Worm (Caenorhabditis elegans) whole organism, L2 larva: ENCODE results near the gene C03C10.7.

Source experiments
- C34F6.9 ChIP-seq: fragments of 150-350 bp; optimal IDR thresholded peaks from 2 replicates; lab custom pipeline; 2014; ENCODE audit warnings: missing biosample characterization, missing genetic modification characterization
- F13H6.1 ChIP-seq: sonication (generic microtip); optimal IDR thresholded peaks from 2 replicates; lab custom pipeline; 2016; ENCODE audit warnings: missing genetic modification characterization, missing compliant biosample characterization
- R02D3.7 ChIP-seq: fragments of 150-350 bp; optimal IDR thresholded peaks from 2 replicates; lab custom pipeline; 2014; ENCODE audit warnings: missing biosample characterization, missing genetic modification characterization
- Y55F3AM.14 ChIP-seq: fragments of 200-800 bp; sonication (Bioruptor generic); optimal IDR thresholded peaks from 2 replicates; lab custom pipeline; 2018; ENCODE audit warnings: mild to moderate bottlenecking, missing genetic modification characterization, missing compliant biosample characterization
- ZK546.5 ChIP-seq: sonication (generic microtip); optimal IDR thresholded peaks from 2 replicates; lab custom pipeline; 2017; ENCODE audit warnings: missing biosample characterization, missing genetic modification characterization
- blmp-1 ChIP-seq: sonication (generic microtip); optimal IDR thresholded peaks from 2 replicates; lab custom pipeline; 2017; ENCODE audit warnings: missing genetic modification characterization, mild to moderate bottlenecking, missing compliant biosample characterization, antibody characterized with exemption, moderate library complexity; ENCODE audit not compliant: insufficient read depth
- ceh-16 ChIP-seq: fragments of 150-350 bp; optimal IDR thresholded peaks from 2 replicates; lab custom pipeline; 2014; ENCODE audit warnings: missing biosample characterization, missing genetic modification characterization
- crh-2 ChIP-seq: sonication (generic microtip); optimal IDR thresholded peaks from 2 replicates; lab custom pipeline; 2017; ENCODE audit warnings: missing biosample characterization, missing genetic modification characterization
- dmd-4 ChIP-seq: sonication (generic microtip); optimal IDR thresholded peaks from 2 replicates; lab custom pipeline; 2017; ENCODE audit warnings: missing biosample characterization, missing genetic modification characterization
- elt-1 ChIP-seq: fragments of 150-350 bp; optimal IDR thresholded peaks from 2 replicates; lab custom pipeline; 2014; ENCODE audit warnings: missing biosample characterization, missing genetic modification characterization
- elt-3 ChIP-seq: sonication (generic microtip); optimal IDR thresholded peaks from 2 replicates; lab custom pipeline; 2017; ENCODE audit warnings: missing biosample characterization, missing genetic modification characterization
- fos-1 ChIP-seq: fragments of 150-350 bp; optimal IDR thresholded peaks from 2 replicates; lab custom pipeline; 2014; ENCODE audit warnings: missing biosample characterization, missing genetic modification characterization
- lin-11 ChIP-seq: fragments of 150-350 bp; sonication (generic microtip); optimal IDR thresholded peaks from 2 replicates; lab custom pipeline; 2014; ENCODE audit warnings: missing biosample characterization, missing genetic modification characterization, inconsistent platforms, mixed read lengths
- lin-13 ChIP-seq: fragments of 150-350 bp; optimal IDR thresholded peaks from 2 replicates; lab custom pipeline; 2014; ENCODE audit warnings: missing biosample characterization, missing genetic modification reagents, missing genetic modification characterization
- lin-39 ChIP-seq: fragments of 150-350 bp; optimal IDR thresholded peaks from 2 replicates; lab custom pipeline; 2014; ENCODE audit warnings: missing biosample characterization, missing genetic modification reagents, missing genetic modification characterization
- lsy-2 ChIP-seq, 2 experiments: fragments of 150-350 bp in 1 of 2; sonication (generic microtip) in 1 of 2; optimal IDR thresholded peaks; 2 replicates each; lab custom pipeline; 2014 to 2017; ENCODE audit warnings: missing biosample characterization in 2 of 2, missing genetic modification characterization in 2 of 2
- mab-5 ChIP-seq: fragments of 150-350 bp; optimal IDR thresholded peaks from 2 replicates; lab custom pipeline; 2014; ENCODE audit warnings: missing biosample characterization, missing genetic modification characterization
- mbf-1 ChIP-seq: sonication (generic microtip); optimal IDR thresholded peaks from 2 replicates; lab custom pipeline; 2017; ENCODE audit warnings: missing biosample characterization, missing genetic modification characterization
- mdl-1 ChIP-seq, 2 experiments: fragments of 150-350 bp in 1 of 2; sonication (generic microtip) in 1 of 2; optimal IDR thresholded peaks; 2 replicates each; lab custom pipeline; 2017; ENCODE audit warnings: missing biosample characterization in 2 of 2, missing genetic modification characterization in 2 of 2
- nhr-10 ChIP-seq: sonication (generic microtip); optimal IDR thresholded peaks from 2 replicates; lab custom pipeline; 2017; ENCODE audit warnings: missing biosample characterization, missing genetic modification characterization
- nhr-11 ChIP-seq: fragments of 150-350 bp; optimal IDR thresholded peaks from 2 replicates; lab custom pipeline; 2014; ENCODE audit warnings: missing biosample characterization, missing genetic modification characterization
- nhr-129 ChIP-seq: fragments of 150-350 bp; optimal IDR thresholded peaks from 2 replicates; lab custom pipeline; 2014; ENCODE audit warnings: missing biosample characterization, missing genetic modification characterization
- nhr-237 ChIP-seq: fragments of 150-350 bp; optimal IDR thresholded peaks from 2 replicates; lab custom pipeline; 2014; ENCODE audit warnings: missing biosample characterization, missing genetic modification characterization
- nhr-25 ChIP-seq: fragments of 150-350 bp; sonication (generic microtip); optimal IDR thresholded peaks from 3 replicates; lab custom pipeline; 2014; ENCODE audit warnings: missing biosample characterization, missing genetic modification characterization
- nhr-6 ChIP-seq: fragments of 150-350 bp; optimal IDR thresholded peaks from 2 replicates; lab custom pipeline; 2014; ENCODE audit warnings: missing biosample characterization, missing genetic modification characterization
- nhr-77 ChIP-seq: fragments of 150-350 bp; optimal IDR thresholded peaks from 2 replicates; lab custom pipeline; 2014; ENCODE audit warnings: missing biosample characterization, missing genetic modification characterization
- sem-4 ChIP-seq: fragments of 150-350 bp; optimal IDR thresholded peaks from 2 replicates; lab custom pipeline; 2014; ENCODE audit warnings: missing biosample characterization, missing genetic modification reagents, missing genetic modification characterization
- skn-1 ChIP-seq: sonication (generic microtip); optimal IDR thresholded peaks from 2 replicates; lab custom pipeline; 2017; ENCODE audit warnings: missing biosample characterization, missing genetic modification characterization
- sma-3 ChIP-seq: sonication (generic microtip); optimal IDR thresholded peaks from 2 replicates; lab custom pipeline; 2016; ENCODE audit warnings: missing genetic modification reagents, missing genetic modification characterization, missing compliant biosample characterization
- sma-9 ChIP-seq, 2 experiments: fragments of 150-350 bp in 1 of 2; sonication (generic microtip) in 1 of 2; optimal IDR thresholded peaks; 2 replicates each; lab custom pipeline; 2014 to 2016; ENCODE audit warnings: missing genetic modification characterization in 2 of 2, mild to moderate bottlenecking in 1 of 2, missing biosample characterization in 1 of 2, missing compliant biosample characterization in 1 of 2, missing genetic modification reagents in 1 of 2, moderate library complexity in 1 of 2
- snpc-4 ChIP-seq: fragments of 150-350 bp; optimal IDR thresholded peaks from 2 replicates; lab custom pipeline; 2014; ENCODE audit warnings: missing biosample characterization, missing genetic modification characterization
- unc-39 ChIP-seq: fragments of 150-350 bp; optimal IDR thresholded peaks from 2 replicates; lab custom pipeline; 2014; ENCODE audit warnings: missing biosample characterization, missing genetic modification characterization
- unc-55 ChIP-seq: fragments of 150-350 bp; sonication (generic microtip); optimal IDR thresholded peaks from 3 replicates; lab custom pipeline; 2014; ENCODE audit warnings: missing biosample characterization, missing genetic modification reagents, missing genetic modification characterization
- ztf-1 ChIP-seq: fragments of 200-800 bp; sonication (Bioruptor generic); conservative IDR thresholded peaks from 2 replicates; pipeline ENCODE4 v1.3.6; 2022; ENCODE audit warnings: missing genetic modification characterization, missing compliant biosample characterization

C03C10.7 gene

ce11 chrIII:4107227-4107626 is 11.4 kb downstream of the C03C10.7 start:
- TF ChIP-seq nhr-129 (no peak), elt-1 (tag; lab: Kevin White, UChicago) (no peak), unc-55 (GFP tag; lab: Kevin White, UChicago) (no peak), ceh-16 (tag; lab: Kevin White, UChicago) (no peak), R02D3.7 (tag; lab: Kevin White, UChicago) (no peak), snpc-4 (tag; lab: Kevin White, UChicago) (no peak), nhr-237 (tag; lab: Kevin White, UChicago) (no peak), nhr-77 (tag; lab: Kevin White, UChicago) (no peak), mab-5 (tag; lab: Kevin White, UChicago) (no peak), fos-1 (tag; lab: Kevin White, UChicago) (no peak), skn-1 (tag; lab: Kevin White, UChicago) (no peak), nhr-10 (tag; lab: Kevin White, UChicago) (no peak), mbf-1 (tag; lab: Kevin White, UChicago) (no peak), ZK546.5 (no peak), blmp-1 (no peak), nhr-11 (no peak), lin-11 (tag; lab: Kevin White, UChicago) (no peak)

- no peak for TF ChIP-seq lin-39 (tag; lab: Kevin White, UChicago)
- TF ChIP-seq nhr-129 = no peak
- TF ChIP-seq mbf-1 (tag; lab: Kevin White, UChicago) = no peak
Measured at ce11 chrIII:4107929-4108520, 12.2 kb downstream of the C03C10.7 start.

- no peak for TF ChIP-seq mbf-1 (tag; lab: Kevin White, UChicago)
- no peak for TF ChIP-seq elt-1 (tag; lab: Kevin White, UChicago)
- TF ChIP-seq lsy-2 (tag; optimal IDR thresholded peaks at IDR 0.05; lab: Kevin White, UChicago) = peak in 1 of 2 experiments; percentile 52
- no peak for TF ChIP-seq sem-4 (tag; lab: Kevin White, UChicago)
- TF ChIP-seq elt-3 (tag; lab: Kevin White, UChicago) = no peak
- peak; percentile 19 for TF ChIP-seq C34F6.9 (tag; lab: Kevin White, UChicago)
- TF ChIP-seq F13H6.1 = peak; percentile 64
- TF ChIP-seq sma-9 (GFP tag; optimal IDR thresholded peaks at IDR 0.05; lab: Kevin White, UChicago) = peak; percentile 47
- TF ChIP-seq sma-9 (tag; optimal IDR thresholded peaks at IDR 0.05; lab: Kevin White, UChicago) = no peak
Measured at ce11 chrIII:4113594-4113993, 17.7 kb downstream of the C03C10.7 start.

ce11 chrIII:4115085-4115484 is 19.2 kb downstream of the C03C10.7 start, which contains the start of gene unc-103:
Gene unc-103 (plus strand): TSS chrIII:4115385.
- TF ChIP-seq C34F6.9 (tag; lab: Kevin White, UChicago) (no peak), elt-1 (tag; lab: Kevin White, UChicago) (no peak), lin-11 (tag; lab: Kevin White, UChicago) (no peak), nhr-237 (tag; lab: Kevin White, UChicago) (no peak), nhr-25 (tag; lab: Kevin White, UChicago) (no peak), ztf-1 (GFP tag; lab: Robert Waterston, UW) (no peak), fos-1 (tag; lab: Kevin White, UChicago) (no peak), mdl-1 (tag; optimal IDR thresholded peaks at IDR 0.05; lab: Kevin White, UChicago) (no peak), lin-13 (GFP tag; lab: Kevin White, UChicago) (no peak)

ce11 chrIII:4119736-4120135 is 23.9 kb downstream of the C03C10.7 start:
- TF ChIP-seq mbf-1 (tag; lab: Kevin White, UChicago) (no peak), sma-9 (GFP tag; optimal IDR thresholded peaks at IDR 0.05; lab: Kevin White, UChicago) (no peak), sma-9 (tag; optimal IDR thresholded peaks at IDR 0.05; lab: Kevin White, UChicago) (no peak), nhr-25 (tag; lab: Kevin White, UChicago) (no peak), dmd-4 (no peak), nhr-6 (tag; lab: Kevin White, UChicago) (no peak), crh-2 (tag; lab: Kevin White, UChicago) (no peak), lsy-2 (tag; optimal IDR thresholded peaks at IDR 0.05; lab: Kevin White, UChicago) (no peak), unc-39 (tag; lab: Kevin White, UChicago) (no peak), sma-3 (GFP tag; lab: Kevin White, UChicago) (no peak), lin-11 (tag; lab: Kevin White, UChicago) (no peak), Y55F3AM.14 (GFP tag; lab: Kevin White, UChicago) (no peak), nhr-129 (no peak), snpc-4 (tag; lab: Kevin White, UChicago) (no peak)
